Worm (Caenorhabditis elegans): Measurements from ENCODE around the gene gcy-3.

- TF ChIP-seq blmp-1 (tag; optimal IDR thresholded peaks at IDR 0.05) (no peak), ama-1 (optimal IDR thresholded peaks at IDR 0.05) (no peak), elt-3 (tag; optimal IDR thresholded peaks at IDR 0.05) (no peak), ztf-11 (tag; optimal IDR thresholded peaks at IDR 0.05) (no peak), nhr-77 (tag; optimal IDR thresholded peaks at IDR 0.05) (no peak)
Measured at ce11 chrII:9532011-9532410, 24.9 kb upstream of the gcy-3 start, which contains the start of gene sra-9.
